Worm (Caenorhabditis elegans): ENCODE results near the gene F25E5.8.
A peak's percentile ranks its signal among the peaks of the same experiment; 100 is the strongest.

F25E5.8 gene

DNA sequence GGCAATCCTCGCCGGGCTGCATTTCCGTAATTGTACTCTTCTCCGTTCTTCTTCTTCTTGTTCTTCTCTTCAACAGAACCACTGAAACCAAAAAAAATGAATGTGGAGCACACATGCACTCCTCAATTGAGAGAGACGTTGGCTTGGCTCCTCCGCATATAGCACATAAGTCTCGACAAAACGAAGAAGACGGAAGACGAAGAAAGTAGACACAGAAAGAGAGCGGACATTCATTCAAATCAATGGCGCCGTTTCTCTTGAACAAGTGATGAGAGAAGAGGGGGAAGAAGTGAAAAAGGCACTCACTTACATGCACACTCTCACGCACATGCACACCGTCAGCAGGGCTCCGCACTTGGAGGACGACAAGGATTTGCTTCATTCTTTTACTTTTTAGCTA lies 1.8 kb downstream of the F25E5.8 start, which contains the start of gene F25E5.9 (continued):
- TF ChIP-seq aly-2 (tag; optimal IDR thresholded peaks at IDR 0.05): no peak
- TF ChIP-seq ZK337.2 (GFP tag; IDR thresholded peaks at IDR 0.05): no peak
- TF ChIP-seq ceh-82 (tag; optimal IDR thresholded peaks at IDR 0.05): no peak
- TF ChIP-seq daf-16 (GFP tag; optimal IDR thresholded peaks at IDR 0.05): no peak
- TF ChIP-seq daf-16 (tag; optimal IDR thresholded peaks at IDR 0.05): no peak
- TF ChIP-seq F44E2.7 (GFP tag; IDR thresholded peaks at IDR 0.05): no peak
- peak in 1 of 2 experiments; percentile 3 for TF ChIP-seq hif-1 (tag; optimal IDR thresholded peaks at IDR 0.05)
- no peak for TF ChIP-seq pha-4 (GFP tag; IDR thresholded peaks at IDR 0.05)
- TF ChIP-seq pha-4 (tag; optimal IDR thresholded peaks at IDR 0.05): no peak
- TF ChIP-seq ZK546.5 (tag; optimal IDR thresholded peaks at IDR 0.05): no peak
- peak; percentile 20 for TF ChIP-seq hlh-30 (tag; optimal IDR thresholded peaks at IDR 0.05; ENCODE audit: insufficient read depth)
- TF ChIP-seq T20F7.1 (GFP tag; optimal IDR thresholded peaks at IDR 0.05): no peak
- no peak for TF ChIP-seq nhr-48 (tag; optimal IDR thresholded peaks at IDR 0.05)
- no peak for TF ChIP-seq gei-8 (GFP tag; optimal IDR thresholded peaks at IDR 0.05)
- no peak for TF ChIP-seq dmd-8 (GFP tag; IDR thresholded peaks at IDR 0.05)
- 0 out of 2 replicates have a peak, but pooled peaks have one; percentile 11 for TF ChIP-seq tra-1 (GFP tag; IDR thresholded peaks at IDR 0.05)
- TF ChIP-seq rbr-2 (tag; optimal IDR thresholded peaks at IDR 0.05): peak; percentile 28
- TF ChIP-seq nhr-102 (tag; optimal IDR thresholded peaks at IDR 0.05): no peak
- TF ChIP-seq ces-1 (GFP tag; optimal IDR thresholded peaks at IDR 0.05): no peak
- TF ChIP-seq duxl-1 (tag; optimal IDR thresholded peaks at IDR 0.05; ENCODE audit: poor library complexity): peak; percentile 48
- TF ChIP-seq Y105C5A.15 (GFP tag; IDR thresholded peaks at IDR 0.05): no peak
- no peak for TF ChIP-seq F10B5.3 (tag; optimal IDR thresholded peaks at IDR 0.05)
- no peak for TF ChIP-seq nhr-77 (tag; optimal IDR thresholded peaks at IDR 0.05)
- TF ChIP-seq nhr-28 (tag; optimal IDR thresholded peaks at IDR 0.05): no peak
- no peak for TF ChIP-seq lim-7 (GFP tag; IDR thresholded peaks at IDR 0.05)
- peak; percentile 7 for TF ChIP-seq hlh-11 (tag; optimal IDR thresholded peaks at IDR 0.05)
- no peak for TF ChIP-seq arid-1 (GFP tag; conservative IDR thresholded peaks at IDR 0.05)
- TF ChIP-seq lsy-2 (tag; optimal IDR thresholded peaks at IDR 0.05): peak in 1 of 2 experiments; percentile 16
- no peak for TF ChIP-seq tag-97 (GFP tag; IDR thresholded peaks at IDR 0.05)
- TF ChIP-seq lin-1 (GFP tag; IDR thresholded peaks at IDR 0.05): no peak
- no peak for TF ChIP-seq daf-19 (GFP tag; conservative IDR thresholded peaks at IDR 0.05)
- peak in 1 of 2 experiments; percentile 33 for TF ChIP-seq unc-62 (GFP tag; optimal IDR thresholded peaks at IDR 0.05 in 1 of 2)
- TF ChIP-seq unc-62 (tag; optimal IDR thresholded peaks at IDR 0.05): no peak
- no peak for TF ChIP-seq skn-1 (tag; optimal IDR thresholded peaks at IDR 0.05)
- TF ChIP-seq saeg-2 (GFP tag; IDR thresholded peaks at IDR 0.05): 0 out of 2 replicates have a peak, but pooled peaks have one; percentile 34
- no peak for TF ChIP-seq cey-2 (tag; optimal IDR thresholded peaks at IDR 0.05; ENCODE audit: borderline replicate concordance, insufficient read depth)
- TF ChIP-seq zag-1 (tag; optimal IDR thresholded peaks at IDR 0.05): no peak
- TF ChIP-seq ceh-44 (GFP tag; IDR thresholded peaks at IDR 0.05): no peak
- TF ChIP-seq madf-9 (GFP tag; conservative IDR thresholded peaks at IDR 0.05): no peak
- TF ChIP-seq F26F4.8 (GFP tag; conservative IDR thresholded peaks at IDR 0.05): no peak
- TF ChIP-seq nhr-10 (tag; optimal IDR thresholded peaks at IDR 0.05): no peak
- TF ChIP-seq R02D3.7 (tag; optimal IDR thresholded peaks at IDR 0.05): no peak
- TF ChIP-seq lir-3 (tag; optimal IDR thresholded peaks at IDR 0.05): no peak
- TF ChIP-seq mxl-3 (GFP tag; optimal IDR thresholded peaks at IDR 0.05): peak; percentile 16
- no peak for TF ChIP-seq mxl-2 (GFP tag; conservative IDR thresholded peaks at IDR 0.05)
- no peak for TF ChIP-seq lin-15B (tag; optimal IDR thresholded peaks at IDR 0.05)
- no peak for TF ChIP-seq unc-130 (GFP tag; optimal IDR thresholded peaks at IDR 0.05)
- TF ChIP-seq nhr-42 (GFP tag; IDR thresholded peaks at IDR 0.05): no peak
- TF ChIP-seq ctbp-1 (GFP tag; IDR thresholded peaks at IDR 0.05): peak; percentile 61
- no peak for TF ChIP-seq lin-39 (tag; optimal IDR thresholded peaks at IDR 0.05)
- no peak for TF ChIP-seq T26A8.4 (GFP tag; IDR thresholded peaks at IDR 0.05)
- no peak for TF ChIP-seq egl-27 (tag; optimal IDR thresholded peaks at IDR 0.05)
